Worm (Caenorhabditis elegans) whole organism, mixed stage, embryonic: ENCODE measurements around the gene R02F11.10.

Experiments used
- elt-1 ChIP-seq: sonication (generic microtip); optimal IDR thresholded peaks from 2 replicates; lab custom pipeline; 2017; ENCODE audit warnings: missing genetic modification characterization, mild to moderate bottlenecking, missing compliant biosample characterization, antibody characterized with exemption, moderate library complexity, borderline replicate concordance; ENCODE audit not compliant: insufficient read depth
- ham-2 ChIP-seq: fragments of 200-800 bp; sonication (Bioruptor generic); optimal IDR thresholded peaks from 2 replicates; lab custom pipeline; 2018; ENCODE audit warnings: mild to moderate bottlenecking, missing genetic modification characterization, missing compliant biosample characterization
- lin-32 ChIP-seq: fragments of 200-800 bp; sonication (Bioruptor generic); optimal IDR thresholded peaks from 2 replicates; lab custom pipeline; 2018; ENCODE audit warnings: mild to moderate bottlenecking, missing genetic modification characterization, missing compliant biosample characterization
- lsy-2 ChIP-seq: fragments of 150-350 bp; optimal IDR thresholded peaks from 2 replicates; lab custom pipeline; 2014; ENCODE audit warnings: missing biosample characterization, missing genetic modification characterization
- nhr-237 ChIP-seq: fragments of 150-350 bp; optimal IDR thresholded peaks from 2 replicates; lab custom pipeline; 2014; ENCODE audit warnings: missing biosample characterization, missing genetic modification characterization
- nhr-28 ChIP-seq: fragments of 150-350 bp; optimal IDR thresholded peaks from 2 replicates; lab custom pipeline; 2014; ENCODE audit warnings: missing biosample characterization, missing genetic modification characterization
- unc-39 ChIP-seq: fragments of 150-350 bp; optimal IDR thresholded peaks from 2 replicates; lab custom pipeline; 2014; ENCODE audit warnings: missing biosample characterization, missing genetic modification characterization
- ztf-11 ChIP-seq: fragments of 150-350 bp; optimal IDR thresholded peaks from 2 replicates; lab custom pipeline; 2014; ENCODE audit warnings: missing biosample characterization, missing genetic modification characterization

DNA sequence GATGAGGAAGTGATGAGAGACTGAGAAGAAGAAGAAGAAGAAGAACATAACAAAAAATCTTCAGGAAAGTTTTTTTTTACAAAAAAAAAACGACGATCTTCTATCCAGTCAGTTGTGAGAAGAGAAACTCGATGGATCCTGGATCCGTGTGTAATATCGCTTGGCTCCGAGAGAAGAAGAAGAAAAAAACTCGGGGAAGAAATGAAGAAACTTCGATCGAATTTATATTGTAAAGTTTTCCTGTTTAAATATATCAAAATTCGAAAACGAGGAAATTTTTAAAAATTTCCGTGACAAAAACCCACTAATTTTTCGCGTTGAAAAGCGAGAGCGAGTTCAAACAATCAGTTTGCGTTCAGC is 34.4 kb downstream of the R02F11.10 start, which contains the start of gene adss-1:
- no peak for TF ChIP-seq lsy-2 (tag; lab: Kevin White, UChicago)
- no peak for TF ChIP-seq nhr-28 (tag; lab: Kevin White, UChicago)
- no peak for TF ChIP-seq lin-32
- TF ChIP-seq unc-39 (tag; lab: Kevin White, UChicago), result no peak
- no peak for TF ChIP-seq ham-2 (GFP tag; lab: Kevin White, UChicago)
- no peak for TF ChIP-seq nhr-237 (tag; lab: Kevin White, UChicago)
- TF ChIP-seq elt-1 (tag; lab: Kevin White, UChicago), result no peak
- TF ChIP-seq ztf-11 (tag; lab: Kevin White, UChicago), result no peak
